Worm (Caenorhabditis elegans): ENCODE measurements around the gene tub-1.

The tub-1 gene

ce11 chrII:8193126-8193525 lies 36.4 kb upstream of the tub-1 start, which contains the start of gene T05C12.9:
Gene T05C12.9, minus strand, starts transcription at chrII:8193226.
- TF ChIP-seq unc-120 (tag; optimal IDR thresholded peaks at IDR 0.05; ENCODE audit: poor library complexity, severe bottlenecking) = no peak
- TF ChIP-seq ces-1 (GFP tag; optimal IDR thresholded peaks at IDR 0.05) = no peak
- no peak for TF ChIP-seq unc-39 (tag; optimal IDR thresholded peaks at IDR 0.05)
- TF ChIP-seq cnd-1 (tag; optimal IDR thresholded peaks at IDR 0.05) = no peak
- TF ChIP-seq nhr-76 (tag; optimal IDR thresholded peaks at IDR 0.05) = no peak
- TF ChIP-seq hlh-1 (tag; optimal IDR thresholded peaks at IDR 0.05) = no peak
- no peak for TF ChIP-seq ham-2 (GFP tag; optimal IDR thresholded peaks at IDR 0.05)
- TF ChIP-seq sem-2 (GFP tag; optimal IDR thresholded peaks at IDR 0.05) = no peak
- TF ChIP-seq ztf-11 (tag; optimal IDR thresholded peaks at IDR 0.05) = no peak
- TF ChIP-seq lin-13 (tag; optimal IDR thresholded peaks at IDR 0.05) = no peak
- TF ChIP-seq nhr-2 (tag; optimal IDR thresholded peaks at IDR 0.05) = no peak

- no peak for TF ChIP-seq mab-5 (tag; optimal IDR thresholded peaks at IDR 0.05)
- no peak for TF ChIP-seq sem-2 (GFP tag; optimal IDR thresholded peaks at IDR 0.05)
- TF ChIP-seq unc-120 (tag; optimal IDR thresholded peaks at IDR 0.05; ENCODE audit: poor library complexity, severe bottlenecking) = no peak
- TF ChIP-seq ces-1 (GFP tag; optimal IDR thresholded peaks at IDR 0.05) = peak; percentile 15
- TF ChIP-seq blmp-1 (tag; optimal IDR thresholded peaks at IDR 0.05) = no peak
- no peak for TF ChIP-seq nhr-12 (tag; optimal IDR thresholded peaks at IDR 0.05)
- TF ChIP-seq tbx-8 (GFP tag; optimal IDR thresholded peaks at IDR 0.05) = no peak
These were observed 33.7 kb upstream of the tub-1 start, which contains the start of gene T05C12.8 for ce11 chrII:8190455-8190854. Gene T05C12.8, minus strand, starts transcription at chrII:8190555.

- TF ChIP-seq mep-1 (tag; optimal IDR thresholded peaks at IDR 0.05) = no peak
- no peak for TF ChIP-seq blmp-1 (tag; optimal IDR thresholded peaks at IDR 0.05)
- no peak for TF ChIP-seq cnd-1 (tag; optimal IDR thresholded peaks at IDR 0.05)
- no peak for TF ChIP-seq lsy-2 (tag; optimal IDR thresholded peaks at IDR 0.05)
- TF ChIP-seq ces-1 (GFP tag; optimal IDR thresholded peaks at IDR 0.05) = no peak
- TF ChIP-seq sptf-1 (tag; optimal IDR thresholded peaks at IDR 0.05) = no peak
- TF ChIP-seq lin-13 (tag; optimal IDR thresholded peaks at IDR 0.05) = no peak
- no peak for TF ChIP-seq ceh-43 (GFP tag; optimal IDR thresholded peaks at IDR 0.05)
- TF ChIP-seq nhr-28 (tag; optimal IDR thresholded peaks at IDR 0.05) = no peak
- TF ChIP-seq nhr-237 (tag; optimal IDR thresholded peaks at IDR 0.05) = no peak
- no peak for TF ChIP-seq nhr-76 (tag; optimal IDR thresholded peaks at IDR 0.05)
- TF ChIP-seq elt-1 (tag; optimal IDR thresholded peaks at IDR 0.05; ENCODE audit: borderline replicate concordance, insufficient read depth) = no peak
- TF ChIP-seq mls-2 (tag; optimal IDR thresholded peaks at IDR 0.05) = no peak
These were observed 30.8 kb upstream of the tub-1 start for ce11 chrII:8187516-8187915.

- TF ChIP-seq cnd-1 (tag; optimal IDR thresholded peaks at IDR 0.05) = peak; percentile 96
- TF ChIP-seq nhr-76 (tag; optimal IDR thresholded peaks at IDR 0.05) = no peak
- TF ChIP-seq drap-1 (GFP tag; optimal IDR thresholded peaks at IDR 0.05) = peak; percentile 40
- peak; percentile 61 for TF ChIP-seq M03D4.4 (tag; optimal IDR thresholded peaks at IDR 0.05)
- no peak for TF ChIP-seq unc-39 (tag; optimal IDR thresholded peaks at IDR 0.05)
- TF ChIP-seq ceh-39 (tag; optimal IDR thresholded peaks at IDR 0.05) = peak; percentile 91
- TF ChIP-seq nhr-12 (tag; optimal IDR thresholded peaks at IDR 0.05) = no peak
- no peak for TF ChIP-seq flh-1 (GFP tag; optimal IDR thresholded peaks at IDR 0.05)
- TF ChIP-seq lsy-2 (tag; optimal IDR thresholded peaks at IDR 0.05) = peak; percentile 100
- TF ChIP-seq sptf-1 (tag; optimal IDR thresholded peaks at IDR 0.05) = peak; percentile 67
- TF ChIP-seq mab-5 (tag; optimal IDR thresholded peaks at IDR 0.05) = peak; percentile 70
- TF ChIP-seq unc-62 (GFP tag; optimal IDR thresholded peaks at IDR 0.05) = peak; percentile 86
- TF ChIP-seq nhr-2 (tag; optimal IDR thresholded peaks at IDR 0.05) = peak; percentile 60
- no peak for TF ChIP-seq snpc-4 (tag; optimal IDR thresholded peaks at IDR 0.05)
- TF ChIP-seq tbx-8 (GFP tag; optimal IDR thresholded peaks at IDR 0.05) = no peak
- TF ChIP-seq ces-1 (GFP tag; optimal IDR thresholded peaks at IDR 0.05) = peak; percentile 87
- TF ChIP-seq nhr-28 (tag; optimal IDR thresholded peaks at IDR 0.05) = no peak
- no peak for TF ChIP-seq unc-120 (tag; optimal IDR thresholded peaks at IDR 0.05; ENCODE audit: poor library complexity, severe bottlenecking)
- TF ChIP-seq mls-2 (tag; optimal IDR thresholded peaks at IDR 0.05) = no peak
- TF ChIP-seq nhr-237 (tag; optimal IDR thresholded peaks at IDR 0.05) = peak; percentile 96
- TF ChIP-seq elt-3 (tag; optimal IDR thresholded peaks at IDR 0.05) = no peak
- TF ChIP-seq ham-2 (GFP tag; optimal IDR thresholded peaks at IDR 0.05) = peak; percentile 40
- TF ChIP-seq elt-1 (tag; optimal IDR thresholded peaks at IDR 0.05; ENCODE audit: borderline replicate concordance, insufficient read depth) = no peak
- no peak for TF ChIP-seq sem-2 (GFP tag; optimal IDR thresholded peaks at IDR 0.05)
- TF ChIP-seq pha-4 (tag; optimal IDR thresholded peaks at IDR 0.05) = peak; percentile 96
- TF ChIP-seq blmp-1 (tag; optimal IDR thresholded peaks at IDR 0.05) = peak; percentile 40
- TF ChIP-seq zip-8 (tag; optimal IDR thresholded peaks at IDR 0.05) = no peak
- peak; percentile 87 for TF ChIP-seq hlh-1 (tag; optimal IDR thresholded peaks at IDR 0.05)
- TF ChIP-seq mep-1 (tag; optimal IDR thresholded peaks at IDR 0.05) = peak; percentile 98
- TF ChIP-seq ceh-43 (GFP tag; optimal IDR thresholded peaks at IDR 0.05) = peak; percentile 8
- peak; percentile 59 for TF ChIP-seq lin-32 (GFP tag; optimal IDR thresholded peaks at IDR 0.05)
- TF ChIP-seq lin-13 (tag; optimal IDR thresholded peaks at IDR 0.05) = peak; percentile 91
- no peak for TF ChIP-seq bed-3 (GFP tag; optimal IDR thresholded peaks at IDR 0.05)
- TF ChIP-seq ztf-11 (tag; optimal IDR thresholded peaks at IDR 0.05) = no peak
- TF ChIP-seq ceh-83 (GFP tag; optimal IDR thresholded peaks at IDR 0.05) = no peak
These were observed 28.3 kb upstream of the tub-1 start, which contains the start of the genes mig-5 and cct-1 for ce11 chrII:8185016-8185493. Gene mig-5, minus strand, starts transcription at chrII:8185023. Gene cct-1, plus strand, starts transcription at chrII:8185443.
